Fruit fly (Drosophila melanogaster) whole organism, embryonic: ENCODE measurements around the gene Sfp65A.

ENCODE experiments used
- Atf6 ChIP-seq: fragments of 200-800 bp; sonication (Bioruptor generic); IDR thresholded peaks from 2 replicates; pipeline ENCODE4 v1.3.6; 2022; ENCODE audit warnings: missing biosample characterization, missing genetic modification characterization
- Bdp1 ChIP-seq: fragments of 200-800 bp; sonication (Bioruptor generic); optimal IDR thresholded peaks from 3 replicates; lab custom pipeline; 2016; ENCODE audit warnings: missing biosample characterization, missing genetic modification characterization
- CG10209 ChIP-seq: fragments of 200-800 bp; sonication (Bioruptor generic); optimal IDR thresholded peaks from 3 replicates; lab custom pipeline; 2017; ENCODE audit warnings: missing biosample characterization, mild to moderate bottlenecking, missing genetic modification characterization, missing genetic modification reagents
- CG11504 ChIP-seq: fragments of 200-800 bp; sonication (Bioruptor generic); optimal IDR thresholded peaks from 3 replicates; lab custom pipeline; 2019; ENCODE audit warnings: missing biosample characterization, mild to moderate bottlenecking, missing genetic modification characterization, moderate library complexity
- CG12659 ChIP-seq: fragments of 200-800 bp; sonication (Bioruptor generic); optimal IDR thresholded peaks from 3 replicates; lab custom pipeline; 2017; ENCODE audit warnings: mild to moderate bottlenecking, missing biosample characterization, missing genetic modification reagents, missing genetic modification characterization
- CG13775 ChIP-seq: fragments of 200-800 bp; sonication (Bioruptor generic); optimal IDR thresholded peaks from 3 replicates; lab custom pipeline; 2017; ENCODE audit warnings: missing biosample characterization, mild to moderate bottlenecking, missing genetic modification characterization
- CG14965 ChIP-seq: fragments of 200-800 bp; sonication (Bioruptor generic); optimal IDR thresholded peaks from 2 replicates; lab custom pipeline; 2016; ENCODE audit warnings: missing biosample characterization, missing genetic modification characterization, borderline replicate concordance
- CG1529 ChIP-seq: fragments of 200-800 bp; sonication (Bioruptor generic); optimal IDR thresholded peaks from 3 replicates; lab custom pipeline; 2018; ENCODE audit warnings: missing biosample characterization, missing genetic modification characterization
- CG16815 ChIP-seq: fragments of 200-800 bp; sonication (Bioruptor generic); optimal IDR thresholded peaks from 3 replicates; lab custom pipeline; 2017; ENCODE audit warnings: missing biosample characterization, mild to moderate bottlenecking, missing genetic modification characterization
- CG1832 ChIP-seq: fragments of 200-800 bp; sonication (Bioruptor generic); optimal IDR thresholded peaks from 2 replicates; lab custom pipeline; 2017; ENCODE audit warnings: missing biosample characterization, mild to moderate bottlenecking, missing genetic modification characterization, inconsistent platforms
- CG18764 ChIP-seq: fragments of 200-800 bp; sonication (Bioruptor generic); optimal IDR thresholded peaks from 3 replicates; lab custom pipeline; 2016; ENCODE audit warnings: missing biosample characterization, missing genetic modification characterization
- CG2120 ChIP-seq: fragments of 200-800 bp; sonication (Bioruptor generic); optimal IDR thresholded peaks from 3 replicates; lab custom pipeline; 2016; ENCODE audit warnings: missing biosample characterization, missing genetic modification characterization
- CG2202 ChIP-seq: fragments of 200-800 bp; sonication (Bioruptor generic); optimal IDR thresholded peaks from 2 replicates; lab custom pipeline; 2018; ENCODE audit warnings: missing biosample characterization, mild to moderate bottlenecking, missing genetic modification characterization
- CG34422 ChIP-seq: fragments of 200-800 bp; sonication (Bioruptor generic); IDR thresholded peaks from 3 replicates; pipeline ENCODE4 v1.3.6; 2022; ENCODE audit warnings: missing biosample characterization, missing genetic modification characterization
- CG3726 ChIP-seq: fragments of 200-800 bp; sonication (Bioruptor generic); IDR thresholded peaks from 3 replicates; pipeline ENCODE4, ENCODE4 v1.3.6; 2022; ENCODE audit warnings: missing biosample characterization, missing genetic modification characterization
- CG4328 ChIP-seq: fragments of 200-800 bp; sonication (Bioruptor generic); optimal IDR thresholded peaks from 3 replicates; lab custom pipeline; 2017; ENCODE audit warnings: missing biosample characterization, missing genetic modification reagents, missing genetic modification characterization
- CG4424 ChIP-seq: fragments of 200-800 bp; sonication (Bioruptor generic); optimal IDR thresholded peaks from 3 replicates; lab custom pipeline; 2016; ENCODE audit warnings: missing biosample characterization, missing genetic modification characterization
- CG6175 ChIP-seq: fragments of 200-800 bp; sonication (Bioruptor generic); IDR thresholded peaks from 3 replicates; pipeline ENCODE4 v1.3.6; 2022; ENCODE audit warnings: missing biosample characterization, missing genetic modification characterization
- CG7745 ChIP-seq: fragments of 200-800 bp; sonication (Bioruptor generic); optimal IDR thresholded peaks from 2 replicates; lab custom pipeline; 2018; ENCODE audit warnings: missing biosample characterization, mild to moderate bottlenecking, missing genetic modification characterization, moderate library complexity
- CHES-1-like ChIP-seq: fragments of 200-800 bp; sonication (Bioruptor generic); optimal IDR thresholded peaks from 2 replicates; lab custom pipeline; 2016; ENCODE audit warnings: missing biosample characterization, missing genetic modification characterization
- Ets65A ChIP-seq: fragments of 200-800 bp; sonication (Bioruptor generic); peaks from one replicate; lab custom pipeline; 2016; ENCODE audit warnings: missing biosample characterization, missing genetic modification characterization
- Ets97D ChIP-seq: fragments of 200-800 bp; sonication (Bioruptor generic); optimal IDR thresholded peaks from 3 replicates; lab custom pipeline; 2016; ENCODE audit warnings: missing biosample characterization, missing genetic modification characterization
- Hr51 ChIP-seq, 2 experiments: fragments of 200-800 bp; sonication (Bioruptor generic); optimal IDR thresholded peaks; 2 replicates in 1 of 2; 3 replicates in 1 of 2; lab custom pipeline; 2016 to 2018; ENCODE audit warnings: missing biosample characterization in 2 of 2, missing genetic modification characterization in 2 of 2, mild to moderate bottlenecking in 1 of 2, moderate library complexity in 1 of 2
- Jarid2 ChIP-seq: fragments of 200-800 bp; sonication (Bioruptor generic); optimal IDR thresholded peaks from 3 replicates; lab custom pipeline; 2017; ENCODE audit warnings: mild to moderate bottlenecking, missing biosample characterization, missing genetic modification reagents, missing genetic modification characterization
- Lhr ChIP-seq: fragments of 200-800 bp; sonication (Bioruptor generic); optimal IDR thresholded peaks from 3 replicates; lab custom pipeline; 2017; ENCODE audit warnings: mild to moderate bottlenecking, missing biosample characterization, missing genetic modification reagents, missing genetic modification characterization
- NfI ChIP-seq: fragments of 200-800 bp; sonication (Bioruptor generic); optimal IDR thresholded peaks from 3 replicates; lab custom pipeline; 2018; ENCODE audit warnings: missing biosample characterization, mild to moderate bottlenecking, missing genetic modification characterization, moderate library complexity
- Oli ChIP-seq: fragments of 200-800 bp; sonication (Bioruptor generic); optimal IDR thresholded peaks from 2 replicates; lab custom pipeline; 2018; ENCODE audit warnings: missing biosample characterization, mild to moderate bottlenecking, missing genetic modification characterization, moderate library complexity
- Ravus ChIP-seq: fragments of 200-800 bp; sonication (Bioruptor generic); IDR thresholded peaks from 2 replicates; pipeline ENCODE4 v1.3.6; 2022; ENCODE audit warnings: missing biosample characterization, missing genetic modification characterization
- Stat92E ChIP-seq, 3 experiments: fragments of >200 bp in 2 of 3; fragments of 200-800 bp in 1 of 3; sonication (Bioruptor generic) in 1 of 3; optimal IDR thresholded peaks; 2 replicates each; lab custom pipeline; 2017 to 2019; ENCODE audit warnings: missing biosample characterization in 3 of 3, missing genetic modification characterization in 3 of 3, mild to moderate bottlenecking in 1 of 3, moderate library complexity in 1 of 3
- Taf1 ChIP-seq: fragments of 200-800 bp; sonication (Bioruptor generic); IDR thresholded peaks from 2 replicates; pipeline ENCODE4 v1.3.6; 2022; ENCODE audit warnings: missing biosample characterization, missing genetic modification characterization
- ac ChIP-seq: fragments of 200-800 bp; sonication (Bioruptor generic); optimal IDR thresholded peaks from 3 replicates; lab custom pipeline; 2017; ENCODE audit warnings: missing biosample characterization, mild to moderate bottlenecking, missing genetic modification characterization
- ap ChIP-seq: fragments of 200-800 bp; sonication (Bioruptor generic); IDR thresholded peaks from 2 replicates; pipeline ENCODE4 v1.3.6; 2022; ENCODE audit warnings: missing biosample characterization, missing genetic modification characterization
- croc ChIP-seq: fragments of 200-800 bp; sonication (Bioruptor generic); conservative IDR thresholded peaks from 3 replicates; pipeline ENCODE4 v1.3.6; 2022; ENCODE audit warnings: missing biosample characterization, missing genetic modification characterization
- dpn ChIP-seq, 2 experiments: fragments of 200-800 bp; sonication (Bioruptor generic); optimal IDR thresholded peaks; 3 replicates each; lab custom pipeline; 2016; ENCODE audit warnings: missing biosample characterization in 2 of 2, missing genetic modification characterization in 2 of 2
- en ChIP-seq: fragments of 200-800 bp; sonication (Bioruptor generic); optimal IDR thresholded peaks from 2 replicates; lab custom pipeline; 2016; ENCODE audit warnings: missing biosample characterization, missing genetic modification characterization
- fd64A ChIP-seq: fragments of 200-800 bp; sonication (Bioruptor generic); optimal IDR thresholded peaks from 3 replicates; lab custom pipeline; 2018; ENCODE audit warnings: missing biosample characterization, mild to moderate bottlenecking, missing genetic modification characterization
- fd96Cb ChIP-seq: fragments of 200-800 bp; sonication (Bioruptor generic); optimal IDR thresholded peaks from 2 replicates; lab custom pipeline; 2018; ENCODE audit warnings: missing biosample characterization, mild to moderate bottlenecking, missing genetic modification characterization, moderate library complexity
- ind ChIP-seq: fragments of 200-800 bp; sonication (Bioruptor generic); optimal IDR thresholded peaks from 3 replicates; lab custom pipeline; 2016; ENCODE audit warnings: missing biosample characterization, missing genetic modification characterization
- klu ChIP-seq: fragments of 200-800 bp; sonication (Bioruptor generic); IDR thresholded peaks from 2 replicates; pipeline ENCODE4 v1.3.6; 2022; ENCODE audit warnings: missing biosample characterization, missing genetic modification characterization
- knrl ChIP-seq: fragments of 200-800 bp; sonication (Bioruptor generic); IDR thresholded peaks from 3 replicates; pipeline ENCODE4 v1.3.6; 2022; ENCODE audit warnings: missing biosample characterization, missing genetic modification characterization; ENCODE audit not compliant: partially characterized antibody
- p53 ChIP-seq: fragments of 200-800 bp; sonication (Bioruptor generic); optimal IDR thresholded peaks from 2 replicates; lab custom pipeline; 2016; ENCODE audit warnings: missing biosample characterization, missing genetic modification characterization
- pb ChIP-seq: fragments of 200-800 bp; sonication (Bioruptor generic); optimal IDR thresholded peaks from 3 replicates; lab custom pipeline; 2016; ENCODE audit warnings: missing biosample characterization, missing genetic modification characterization
- run ChIP-seq: fragments of 200-800 bp; sonication (Bioruptor generic); optimal IDR thresholded peaks from 3 replicates; lab custom pipeline; 2018; ENCODE audit warnings: missing biosample characterization, mild to moderate bottlenecking, missing genetic modification characterization
- schlank ChIP-seq: fragments of 200-800 bp; sonication (Bioruptor generic); optimal IDR thresholded peaks from 2 replicates; lab custom pipeline; 2018; ENCODE audit warnings: missing biosample characterization, mild to moderate bottlenecking, missing genetic modification characterization
- shn ChIP-seq: fragments of 200-800 bp; sonication (Bioruptor generic); optimal IDR thresholded peaks from 3 replicates; lab custom pipeline; 2016; ENCODE audit warnings: missing biosample characterization, missing genetic modification characterization
- slbo ChIP-seq: fragments of 200-800 bp; sonication (Bioruptor generic); IDR thresholded peaks from 2 replicates; pipeline ENCODE4 v1.3.6; 2022; ENCODE audit warnings: missing biosample characterization, missing genetic modification characterization
- trem ChIP-seq: fragments of 200-800 bp; optimal IDR thresholded peaks from 3 replicates; lab custom pipeline; 2019; ENCODE audit warnings: missing biosample characterization, mild to moderate bottlenecking, missing genetic modification characterization, moderate library complexity
- zen ChIP-seq: fragments of 200-800 bp; sonication (Bioruptor generic); optimal IDR thresholded peaks from 3 replicates; lab custom pipeline; 2018; ENCODE audit warnings: missing biosample characterization, mild to moderate bottlenecking, missing genetic modification characterization, moderate library complexity

The Sfp65A gene

dm6 chr3L:6400062-6400750, 50.1 kb downstream of the Sfp65A start, which contains the start of gene CG42747 (continued):
- TF ChIP-seq Atf6 (GFP tag; lab: Robert Waterston, UW) (no peak), CG2120 (GFP tag; lab: Kevin White, UChicago) (peak; percentile 34), CG10209 (GFP tag; lab: Kevin White, UChicago) (peak; percentile 72), CG1529 (GFP tag; lab: Kevin White, UChicago) (peak; percentile 78), slbo (GFP tag; lab: Robert Waterston, UW) (0 out of 2 replicates have a peak, but pooled peaks have one; percentile 15), CHES-1-like (peak; percentile 38), CG1832 (GFP tag; lab: Kevin White, UChicago) (no peak), CG13775 (peak; percentile 71), run (tag; lab: Kevin White, UChicago) (peak; percentile 74), croc (peak; percentile 22; the same call in 1 of the 3 replicates), CG18764 (GFP tag; lab: Kevin White, UChicago) (peak; percentile 36), fd96Cb (tag; lab: Kevin White, UChicago) (peak; percentile 88), en (GFP tag; lab: Kevin White, UChicago) (peak; percentile 49), CG4328 (GFP tag; lab: Kevin White, UChicago) (peak; percentile 41), Oli (tag; lab: Kevin White, UChicago) (peak; percentile 85), dpn (GFP tag; optimal IDR thresholded peaks at IDR 0.05; lab: Kevin White, UChicago) (peak; percentile 49 to 61), zen (tag; lab: Kevin White, UChicago) (peak; percentile 73), fd64A (GFP tag; lab: Kevin White, UChicago) (peak; percentile 79), CG7745 (tag; lab: Kevin White, UChicago) (peak; percentile 9), CG11504 (tag; lab: Kevin White, UChicago) (peak; percentile 82), CG6175 (no peak), CG12659 (GFP tag; lab: Kevin White, UChicago) (peak; percentile 57), knrl (peak; percentile 17; the same call in 1 of the 3 replicates), Jarid2 (GFP tag; lab: Kevin White, UChicago) (peak; percentile 90), ap (GFP tag; lab: Robert Waterston, UW) (peak; percentile 43), Ets65A (GFP tag; lab: Kevin White, UChicago) (no peak), Stat92E (GFP tag; optimal IDR thresholded peaks at IDR 0.05; lab: Kevin White, UChicago) (peak in 1 of 3 experiments; percentile 58), shn (GFP tag; lab: Kevin White, UChicago) (peak; percentile 81), CG3726 (0 out of 3 replicates have a peak, but pooled peaks have one; percentile 55), ind (GFP tag; lab: Kevin White, UChicago) (peak; percentile 55), p53 (no peak), CG34422 (GFP tag; lab: Robert Waterston, UW) (peak; percentile 71; the same call in 2 of the 3 replicates), klu (GFP tag; lab: Robert Waterston, UW) (no peak), schlank (tag; lab: Kevin White, UChicago) (no peak), Taf1 (GFP tag; lab: Robert Waterston, UW) (no peak), NfI (GFP tag; lab: Kevin White, UChicago) (peak; percentile 58), Ets97D (GFP tag; lab: Kevin White, UChicago) (no peak), CG4424 (GFP tag; lab: Kevin White, UChicago) (peak; percentile 76), ac (GFP tag; lab: Kevin White, UChicago) (peak; percentile 75), Bdp1 (GFP tag; lab: Kevin White, UChicago) (peak; percentile 49), CG16815 (GFP tag; lab: Kevin White, UChicago) (peak; percentile 72), trem (tag; lab: Kevin White, UChicago) (peak; percentile 81), Hr51 (GFP tag; optimal IDR thresholded peaks at IDR 0.05; lab: Kevin White, UChicago) (peak; percentile 48 to 83), CG14965 (no peak), Lhr (peak; percentile 49), CG2202 (peak; percentile 89), pb (GFP tag; lab: Kevin White, UChicago) (peak; percentile 68), Ravus (GFP tag; lab: Robert Waterston, UW) (peak; percentile 24)
